Worm (Caenorhabditis elegans): ENCODE measurements around the gene gldi-7.

gldi-7 gene

DNA sequence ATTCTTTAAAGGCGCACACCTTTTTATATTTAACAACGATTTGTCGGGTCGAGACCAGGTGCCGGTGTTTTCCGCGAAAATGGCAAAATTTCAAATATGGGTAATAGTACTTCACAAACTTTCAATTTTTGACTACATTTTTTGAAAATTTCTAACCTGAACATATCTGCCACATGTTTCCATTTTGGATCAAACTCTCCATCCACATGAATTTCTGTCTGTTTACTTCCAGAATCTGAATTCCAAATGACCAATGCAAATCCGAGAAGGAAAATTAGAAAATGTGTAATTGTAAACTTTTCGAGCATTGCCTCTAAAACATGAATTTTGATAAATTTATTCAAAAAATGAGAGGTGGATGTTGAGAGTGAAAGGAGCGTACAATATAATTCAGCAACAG lies 50.9 kb downstream of the gldi-7 start, which contains the start of gene lact-4:
Gene lact-4 (minus strand): TSS at position 313 of the 400 bp plus-strand sequence.
- TF ChIP-seq elt-1 (tag; optimal IDR thresholded peaks at IDR 0.05; ENCODE audit: borderline replicate concordance, insufficient read depth), result no peak
- TF ChIP-seq unc-39 (tag; optimal IDR thresholded peaks at IDR 0.05), result no peak
- no peak for TF ChIP-seq nhr-76 (tag; optimal IDR thresholded peaks at IDR 0.05)
- TF ChIP-seq nhr-237 (tag; optimal IDR thresholded peaks at IDR 0.05), result no peak

DNA sequence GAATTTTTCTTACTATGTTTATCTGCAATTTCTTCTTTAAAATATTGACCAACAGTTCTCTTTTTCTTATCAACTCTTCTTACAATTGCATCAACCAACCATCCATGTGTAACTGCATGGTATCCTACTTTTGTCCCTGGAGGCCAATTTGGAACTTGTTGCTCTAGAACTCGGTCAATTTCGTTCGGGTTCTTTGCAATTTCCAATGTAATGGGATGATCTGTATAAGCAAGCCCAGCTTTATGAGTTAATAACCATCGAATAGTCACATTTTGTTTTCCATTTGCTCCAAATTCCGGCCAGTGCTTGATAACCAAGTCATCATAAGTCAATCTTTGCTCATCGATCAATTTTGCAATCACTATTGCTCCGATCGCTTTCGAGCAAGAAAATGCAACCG lies 51.7 kb downstream of the gldi-7 start:
- TF ChIP-seq pha-4 (tag; optimal IDR thresholded peaks at IDR 0.05), result no peak
- no peak for TF ChIP-seq sptf-1 (tag; optimal IDR thresholded peaks at IDR 0.05)
- TF ChIP-seq unc-39 (tag; optimal IDR thresholded peaks at IDR 0.05), result no peak
- TF ChIP-seq cnd-1 (tag; optimal IDR thresholded peaks at IDR 0.05), result no peak
- TF ChIP-seq nhr-12 (tag; optimal IDR thresholded peaks at IDR 0.05), result no peak
- TF ChIP-seq flh-1 (GFP tag; optimal IDR thresholded peaks at IDR 0.05), result no peak
- no peak for TF ChIP-seq ham-2 (GFP tag; optimal IDR thresholded peaks at IDR 0.05)
- no peak for TF ChIP-seq bed-3 (GFP tag; optimal IDR thresholded peaks at IDR 0.05)

Data from whole organism, mixed stage, embryonic.